Fruit fly (Drosophila melanogaster) Kc167 (cell line): ENCODE data around the gene sima.

ENCODE experiments used
- Myc ChIP-seq: fragments of >200 bp; optimal IDR thresholded peaks from 2 replicates; lab custom pipeline; 2017; ENCODE audit warnings: missing external identifiers
- Sin3A ChIP-seq: fragments of >200 bp; optimal IDR thresholded peaks from 2 replicates; lab custom pipeline; 2018; ENCODE audit warnings: missing external identifiers
- h ChIP-seq: fragments of >200 bp; optimal IDR thresholded peaks from 3 replicates; lab custom pipeline; 2018; ENCODE audit warnings: missing external identifiers
- insv ChIP-seq: fragments of >200 bp; optimal IDR thresholded peaks from 3 replicates; lab custom pipeline; 2018; ENCODE audit warnings: missing external identifiers
- psq ChIP-seq: fragments of >200 bp; optimal IDR thresholded peaks from 2 replicates; lab custom pipeline; 2017; ENCODE audit warnings: missing external identifiers
- ttk ChIP-seq: sonication (Bioruptor generic); optimal IDR thresholded peaks from 2 replicates; lab custom pipeline; 2017; ENCODE audit warnings: missing external identifiers

sima gene

DNA sequence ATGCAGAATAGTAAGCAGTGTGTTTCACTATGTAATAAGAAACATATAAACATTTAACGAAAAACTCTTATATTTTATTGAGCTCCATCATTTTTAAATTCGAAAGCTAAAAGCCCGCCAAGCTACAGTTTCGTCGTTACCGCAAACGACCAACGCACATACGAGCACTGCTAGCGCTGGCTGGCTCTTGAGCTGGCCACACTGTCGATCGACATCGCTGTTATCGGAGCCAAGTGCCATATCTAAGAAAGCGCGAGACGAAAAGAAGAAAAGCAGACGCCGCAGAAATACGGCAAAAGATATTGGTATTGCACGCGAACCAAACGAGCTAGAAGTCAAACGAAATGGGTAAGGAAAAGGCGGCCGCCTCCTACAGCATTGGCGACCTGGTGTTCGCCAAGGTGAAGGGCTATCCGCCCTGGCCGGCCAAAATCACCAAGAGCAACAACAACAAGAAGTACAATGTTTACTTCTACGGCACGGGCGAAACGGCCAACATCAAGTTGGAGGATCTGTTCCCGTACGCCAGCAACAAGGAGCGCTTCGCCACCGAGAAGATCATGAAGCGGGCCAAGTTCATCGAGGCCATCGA lies 5.6 kb upstream of the sima start, which contains the start of gene Jasper:
Gene Jasper (plus strand): TSS at position 60 of the 592 bp plus-strand sequence.
- no peak for TF ChIP-seq Sin3A (lab: Kevin White, UChicago)
- no peak for TF ChIP-seq ttk (lab: Kevin White, UChicago)
- TF ChIP-seq insv (lab: Kevin White, UChicago): no peak
- TF ChIP-seq psq (lab: Kevin White, UChicago): no peak
- no peak for TF ChIP-seq Myc (lab: Kevin White, UChicago)
- no peak for TF ChIP-seq h (lab: Kevin White, UChicago)

- TF ChIP-seq Myc (lab: Kevin White, UChicago): no peak
- no peak for TF ChIP-seq psq (lab: Kevin White, UChicago)
- TF ChIP-seq h (lab: Kevin White, UChicago): peak; percentile 26
- TF ChIP-seq insv (lab: Kevin White, UChicago): peak; percentile 11
These were observed 2.1 kb upstream of the sima start, which contains the start of the genes Rpp14b and spn-A for dm6 chr3R:30055915-30056544. TSS of gene Rpp14b (plus strand) at chr3R:30055957. TSS of gene spn-A (minus strand) at chr3R:30056037.

- TF ChIP-seq psq (lab: Kevin White, UChicago) (no peak), insv (lab: Kevin White, UChicago) (no peak), h (lab: Kevin White, UChicago) (no peak), Myc (lab: Kevin White, UChicago) (no peak), Sin3A (lab: Kevin White, UChicago) (no peak), ttk (lab: Kevin White, UChicago) (no peak)
These were observed 1.4 kb upstream of the sima start, which contains the start of the genes CG7950 and Rpp14a for dm6 chr3R:30056592-30057135. TSS of gene CG7950 (plus strand) at chr3R:30056859. TSS of gene Rpp14a (plus strand) at chr3R:30056859.

DNA sequence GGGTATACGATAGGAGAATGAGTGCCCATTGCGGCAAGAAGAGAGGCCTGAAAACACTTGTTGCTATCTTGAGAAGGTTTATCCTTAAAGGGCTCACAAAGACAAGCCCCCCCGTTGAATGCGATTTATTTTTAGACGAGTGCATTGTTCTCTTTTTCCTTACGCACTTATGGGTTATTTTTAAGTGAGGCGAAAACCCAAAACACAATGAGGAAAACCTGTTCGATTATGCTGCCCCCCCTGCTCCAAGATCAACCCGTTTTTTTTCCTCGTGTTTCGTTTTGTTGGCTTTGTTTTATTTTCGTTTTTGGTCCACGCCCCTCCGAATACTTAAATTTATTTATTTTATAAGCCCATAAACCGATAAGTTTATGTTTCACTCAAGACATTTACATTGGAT lies 1.8 kb downstream of the sima start:
- TF ChIP-seq Myc (lab: Kevin White, UChicago) (no peak), ttk (lab: Kevin White, UChicago) (no peak), psq (lab: Kevin White, UChicago) (no peak)

DNA sequence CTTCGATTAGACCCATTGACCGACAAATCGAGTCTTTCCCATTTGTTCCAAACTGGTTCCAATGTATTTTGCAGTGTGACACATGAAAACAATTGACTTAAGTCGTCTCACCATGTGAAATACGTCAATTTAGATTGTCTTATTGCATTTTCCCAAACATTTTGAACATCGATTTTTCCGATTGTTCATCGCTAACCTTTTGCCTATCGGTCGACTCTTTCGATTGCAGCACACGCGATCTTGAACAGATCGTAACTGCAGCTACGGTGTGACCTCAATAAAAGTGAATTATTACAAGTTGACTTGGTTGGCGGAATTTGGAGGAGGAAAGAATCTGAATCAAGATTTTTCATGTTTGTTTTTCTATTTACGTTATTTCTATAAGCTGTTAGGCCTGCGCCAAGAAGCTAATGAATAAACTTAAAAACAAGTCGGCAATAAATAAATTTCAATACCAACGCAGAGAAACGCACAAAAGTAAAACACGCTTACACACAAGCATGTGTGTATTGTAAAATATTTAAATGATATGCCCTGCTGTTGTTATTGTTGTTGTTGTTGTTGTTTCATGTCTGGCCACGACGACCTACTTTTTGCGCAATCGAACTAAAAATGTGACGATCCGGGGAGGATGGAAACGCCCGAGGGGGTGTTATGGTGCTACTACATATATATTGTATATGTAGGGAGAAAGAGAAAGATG lies 2.5 kb downstream of the sima start:
- TF ChIP-seq psq (lab: Kevin White, UChicago): no peak
- TF ChIP-seq Sin3A (lab: Kevin White, UChicago): no peak
- no peak for TF ChIP-seq ttk (lab: Kevin White, UChicago)
- TF ChIP-seq h (lab: Kevin White, UChicago): no peak
- TF ChIP-seq Myc (lab: Kevin White, UChicago): no peak
- no peak for TF ChIP-seq insv (lab: Kevin White, UChicago)

dm6 chr3R:30061154-30061482 lies 3.0 kb downstream of the sima start:
- TF ChIP-seq Myc (lab: Kevin White, UChicago): no peak
- no peak for TF ChIP-seq h (lab: Kevin White, UChicago)
- no peak for TF ChIP-seq ttk (lab: Kevin White, UChicago)
- TF ChIP-seq psq (lab: Kevin White, UChicago): no peak
- TF ChIP-seq insv (lab: Kevin White, UChicago): no peak
- no peak for TF ChIP-seq Sin3A (lab: Kevin White, UChicago)

DNA sequence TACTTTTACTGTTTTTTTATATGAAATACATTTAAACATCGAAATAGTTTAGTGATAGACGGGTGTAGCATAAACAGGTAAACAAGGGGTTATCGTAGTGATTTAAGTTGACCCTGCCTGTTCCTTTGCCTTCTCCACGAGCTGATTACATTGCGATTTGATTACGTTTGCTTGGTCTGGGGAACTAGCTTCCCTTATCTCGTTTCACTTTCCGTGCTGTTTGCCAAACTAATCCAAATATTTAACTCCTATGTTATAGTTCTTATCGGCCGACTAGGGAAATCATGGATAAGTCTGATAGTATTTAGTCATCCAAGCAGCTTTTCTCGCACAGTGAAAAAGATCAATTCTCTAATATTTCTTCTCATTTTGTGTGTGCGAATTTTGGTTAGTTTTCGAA lies 3.9 kb downstream of the sima start:
- no peak for TF ChIP-seq Myc (lab: Kevin White, UChicago)
- no peak for TF ChIP-seq insv (lab: Kevin White, UChicago)
- no peak for TF ChIP-seq psq (lab: Kevin White, UChicago)
- TF ChIP-seq h (lab: Kevin White, UChicago): no peak
- no peak for TF ChIP-seq Sin3A (lab: Kevin White, UChicago)
- TF ChIP-seq ttk (lab: Kevin White, UChicago): no peak

DNA sequence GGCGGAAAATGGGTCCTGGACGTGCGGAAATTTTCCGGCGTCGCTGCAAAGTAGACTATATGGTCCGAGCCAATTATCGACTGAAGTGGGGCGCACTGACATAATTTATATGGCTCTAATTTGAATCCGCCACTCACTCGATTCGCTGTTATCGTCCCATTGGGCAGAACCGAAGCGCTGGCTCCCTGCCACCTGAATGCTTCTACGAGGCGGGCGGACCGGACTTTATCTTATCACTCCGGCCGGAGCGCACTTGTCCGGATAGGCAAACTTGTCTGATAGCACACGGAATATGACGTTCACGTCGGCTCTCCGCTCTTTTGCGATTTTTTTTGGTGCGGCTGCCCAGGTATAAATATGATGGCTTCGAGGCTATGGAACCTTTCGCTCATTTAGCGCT lies 4.4 kb downstream of the sima start:
- TF ChIP-seq insv (lab: Kevin White, UChicago) (no peak), h (lab: Kevin White, UChicago) (no peak), ttk (lab: Kevin White, UChicago) (no peak), Myc (lab: Kevin White, UChicago) (no peak), psq (lab: Kevin White, UChicago) (no peak), Sin3A (lab: Kevin White, UChicago) (no peak)

DNA sequence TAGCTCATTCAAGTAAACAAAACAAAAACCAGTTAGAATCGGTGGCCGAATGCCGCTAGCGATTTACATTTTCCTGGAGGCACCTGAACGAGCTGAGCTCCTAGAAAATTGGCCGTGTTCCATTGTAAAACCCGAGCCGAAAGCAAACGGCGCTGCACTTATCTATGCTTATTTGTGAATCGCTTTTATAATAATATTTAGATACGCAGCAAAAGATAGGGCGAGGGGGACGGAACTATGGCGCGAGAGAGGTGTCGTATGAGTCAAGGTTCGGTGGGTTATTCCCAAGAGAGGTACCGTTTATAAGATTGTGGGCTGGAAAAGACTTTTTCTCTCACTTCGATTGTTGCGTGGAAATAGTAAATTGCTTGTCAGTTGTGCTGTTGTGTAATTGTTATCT lies 5.6 kb downstream of the sima start:
- TF ChIP-seq psq (lab: Kevin White, UChicago): no peak
- no peak for TF ChIP-seq Myc (lab: Kevin White, UChicago)
- TF ChIP-seq h (lab: Kevin White, UChicago): no peak
- TF ChIP-seq ttk (lab: Kevin White, UChicago): no peak
- no peak for TF ChIP-seq Sin3A (lab: Kevin White, UChicago)
- TF ChIP-seq insv (lab: Kevin White, UChicago): no peak

- TF ChIP-seq insv (lab: Kevin White, UChicago): no peak
- TF ChIP-seq Myc (lab: Kevin White, UChicago): no peak
- no peak for TF ChIP-seq ttk (lab: Kevin White, UChicago)
- TF ChIP-seq Sin3A (lab: Kevin White, UChicago): no peak
- no peak for TF ChIP-seq psq (lab: Kevin White, UChicago)
- no peak for TF ChIP-seq h (lab: Kevin White, UChicago)
These were observed 7.9 kb downstream of the sima start for dm6 chr3R:30066004-30066403.

DNA sequence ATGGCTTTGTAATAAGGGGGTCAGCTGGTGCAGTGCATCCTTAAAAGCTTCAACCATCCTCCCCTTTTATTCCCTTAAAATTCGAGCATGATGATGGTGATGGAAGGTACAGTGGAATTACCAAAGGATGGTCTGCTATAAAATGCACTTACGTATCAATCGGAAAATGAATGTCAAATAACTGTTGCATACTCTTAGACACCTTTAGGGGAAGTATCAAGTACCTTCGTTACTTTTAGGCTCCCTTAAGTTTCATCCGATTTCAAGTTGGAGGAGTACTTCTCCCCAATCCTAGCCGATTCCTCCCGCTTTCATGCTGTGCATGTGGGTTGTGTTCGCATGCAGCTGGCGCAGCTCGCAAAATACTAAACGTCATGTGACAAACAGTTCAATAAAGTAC lies 12.1 kb downstream of the sima start:
- TF ChIP-seq ttk (lab: Kevin White, UChicago) (no peak), insv (lab: Kevin White, UChicago) (no peak), Myc (lab: Kevin White, UChicago) (no peak), h (lab: Kevin White, UChicago) (no peak), Sin3A (lab: Kevin White, UChicago) (no peak), psq (lab: Kevin White, UChicago) (no peak)
